ENCODE assay signal across 6 fruit fly cellular contexts in genomic region chr3L:8718602-8719001, dm6.
A peak's percentile ranks its signal among the peaks of the same experiment; 100 is the strongest.
TF ChIP-seq lines count a peak whose summit lies in the region.

No protein-coding gene starts in this region.

- TF ChIP-seq CTCF in S2 (optimal IDR thresholded peaks at IDR 0.05; lab: Kevin White, UChicago): peak; percentile 77 to 89
- TF ChIP-seq CTCF in whole organism, embryonic (GFP tag; optimal IDR thresholded peaks at IDR 0.05; lab: Kevin White, UChicago): peak; percentile 97

TF ChIP-seq in whole organism, adult, 20 proteins besides CTCF, POLR2A, EP300 and RAD21:
- TF ChIP-seq ovo (GFP tag; optimal IDR thresholded peaks at IDR 0.05; lab: Kevin White, UChicago): no peak
- TF ChIP-seq CG14711 (tag; optimal IDR thresholded peaks at IDR 0.05; lab: Kevin White, UChicago): peak; percentile 35
- TF ChIP-seq CG33017 (tag; optimal IDR thresholded peaks at IDR 0.05; lab: Kevin White, UChicago): no peak
- no peak for TF ChIP-seq Crg-1 (GFP tag; optimal IDR thresholded peaks at IDR 0.05; lab: Kevin White, UChicago)
- TF ChIP-seq Hr96 (GFP tag; optimal IDR thresholded peaks at IDR 0.05; lab: Kevin White, UChicago): no peak
- TF ChIP-seq CG11617 (GFP tag; optimal IDR thresholded peaks at IDR 0.05; lab: Kevin White, UChicago): no peak
- TF ChIP-seq bab1 (GFP tag; optimal IDR thresholded peaks at IDR 0.05; lab: Kevin White, UChicago): no peak
- peak; percentile 26 for TF ChIP-seq CG7101 (tag; optimal IDR thresholded peaks at IDR 0.05; lab: Kevin White, UChicago)
- TF ChIP-seq CG1620 (GFP tag; optimal IDR thresholded peaks at IDR 0.05; lab: Kevin White, UChicago): no peak
- peak; percentile 31 for TF ChIP-seq kay (GFP tag; lab: Kevin White, UChicago; ENCODE audit: borderline replicate concordance)
- TF ChIP-seq cic (GFP tag; optimal IDR thresholded peaks at IDR 0.05; lab: Kevin White, UChicago): no peak
- TF ChIP-seq CG7045 (GFP tag; optimal IDR thresholded peaks at IDR 0.05; lab: Kevin White, UChicago): no peak
- no peak for TF ChIP-seq toe (GFP tag; optimal IDR thresholded peaks at IDR 0.05; lab: Kevin White, UChicago)
- no peak for TF ChIP-seq CG12768 (GFP tag; optimal IDR thresholded peaks at IDR 0.05; lab: Kevin White, UChicago)
- TF ChIP-seq pad (GFP tag; optimal IDR thresholded peaks at IDR 0.05; lab: Kevin White, UChicago): no peak
- TF ChIP-seq CG5204 (GFP tag; optimal IDR thresholded peaks at IDR 0.05; lab: Kevin White, UChicago): no peak
- TF ChIP-seq Mnt (GFP tag; optimal IDR thresholded peaks at IDR 0.05; lab: Kevin White, UChicago): no peak

TF ChIP-seq in whole organism, embryonic, 481 proteins besides CTCF, POLR2A, EP300 and RAD21 (continues in another document):
- TF ChIP-seq cad (GFP tag; optimal IDR thresholded peaks at IDR 0.05; lab: Kevin White, UChicago) (no peak), hb (GFP tag; IDR thresholded peaks at IDR 0.05; lab: Robert Waterston, UW; ENCODE audit: partially characterized antibody) (0 out of 3 replicates have a peak, but pooled peaks have one; percentile 12), CG13624 (GFP tag; optimal IDR thresholded peaks at IDR 0.05; lab: Kevin White, UChicago) (peak; percentile 7), CG33213 (GFP tag; optimal IDR thresholded peaks at IDR 0.05; lab: Kevin White, UChicago) (peak; percentile 0), MTF-1 (GFP tag; optimal IDR thresholded peaks at IDR 0.05; lab: Kevin White, UChicago; ENCODE audit: borderline replicate concordance) (no peak), Doc3 (GFP tag; IDR thresholded peaks at IDR 0.05; lab: Robert Waterston, UW; ENCODE audit: partially characterized antibody) (peak; percentile 55; the same call in 1 of the 3 replicates), kay (GFP tag; optimal IDR thresholded peaks at IDR 0.05; lab: Kevin White, UChicago) (no peak), Hey (tag; optimal IDR thresholded peaks at IDR 0.05; lab: Kevin White, UChicago) (no peak), ac (GFP tag; optimal IDR thresholded peaks at IDR 0.05; lab: Kevin White, UChicago) (no peak), jing (GFP tag; optimal IDR thresholded peaks at IDR 0.05; lab: Kevin White, UChicago) (no peak), CG16815 (GFP tag; optimal IDR thresholded peaks at IDR 0.05; lab: Kevin White, UChicago) (no peak), ci (GFP tag; IDR thresholded peaks at IDR 0.05; lab: Robert Waterston, UW) (0 out of 3 replicates have a peak, but pooled peaks have one; percentile 41), HLH54F (GFP tag; optimal IDR thresholded peaks at IDR 0.05; lab: Kevin White, UChicago) (no peak), tna (GFP tag; IDR thresholded peaks at IDR 0.05; lab: Robert Waterston, UW; ENCODE audit: partially characterized antibody) (peak; percentile 35; the same call in 1 of the 2 replicates), ase (GFP tag; IDR thresholded peaks at IDR 0.05; lab: Robert Waterston, UW) (peak; percentile 31; the same call in 1 of the 3 replicates), klu (GFP tag; IDR thresholded peaks at IDR 0.05; lab: Robert Waterston, UW) (no peak), Sry-β (GFP tag; optimal IDR thresholded peaks at IDR 0.05; lab: Kevin White, UChicago) (no peak)

TF ChIP-seq in whole organism, prepupa, 60 proteins besides CTCF, POLR2A, EP300 and RAD21:
- TF ChIP-seq Hr4 (GFP tag; optimal IDR thresholded peaks at IDR 0.05; lab: Kevin White, UChicago) (no peak), cyc (GFP tag; optimal IDR thresholded peaks at IDR 0.05; lab: Kevin White, UChicago) (peak; percentile 13), Met (GFP tag; optimal IDR thresholded peaks at IDR 0.05; lab: Kevin White, UChicago) (peak; percentile 13), svp (GFP tag; lab: Kevin White, UChicago) (peak; percentile 22), esn (GFP tag; optimal IDR thresholded peaks at IDR 0.05; lab: Kevin White, UChicago) (peak; percentile 12), CG3919 (GFP tag; optimal IDR thresholded peaks at IDR 0.05; lab: Kevin White, UChicago) (peak; percentile 6), Eip78C (GFP tag; lab: Kevin White, UChicago) (peak; percentile 36), OdsH (GFP tag; optimal IDR thresholded peaks at IDR 0.05; lab: Kevin White, UChicago) (no peak)

TF ChIP-seq in whole organism, pupa, 21 proteins besides CTCF, POLR2A, EP300 and RAD21:
- TF ChIP-seq D1 (tag; optimal IDR thresholded peaks at IDR 0.05; lab: Kevin White, UChicago) (peak; percentile 90), EcR (GFP tag; optimal IDR thresholded peaks at IDR 0.05; lab: Kevin White, UChicago) (no peak), CG15710 (tag; optimal IDR thresholded peaks at IDR 0.05; lab: Kevin White, UChicago) (no peak), gl (tag; optimal IDR thresholded peaks at IDR 0.05; lab: Kevin White, UChicago) (no peak), CG13204 (GFP tag; optimal IDR thresholded peaks at IDR 0.05; lab: Kevin White, UChicago) (no peak)
TF ChIP-seq in whole organism, pupa: peak in this region for 1.

TF ChIP-seq in whole organism, wandering third instar larva, 38 proteins besides CTCF, POLR2A, EP300 and RAD21:
- TF ChIP-seq sv (GFP tag; optimal IDR thresholded peaks at IDR 0.05; lab: Kevin White, UChicago) (no peak), CG32264 (GFP tag; optimal IDR thresholded peaks at IDR 0.05; lab: Kevin White, UChicago) (no peak), pan (optimal IDR thresholded peaks at IDR 0.05; lab: Kevin White, UChicago) (no peak), Rel (GFP tag; optimal IDR thresholded peaks at IDR 0.05; lab: Kevin White, UChicago) (no peak), Rel (tag; optimal IDR thresholded peaks at IDR 0.05; lab: Kevin White, UChicago) (no peak), lola (GFP tag; optimal IDR thresholded peaks at IDR 0.05; lab: Kevin White, UChicago) (no peak), sage (GFP tag; optimal IDR thresholded peaks at IDR 0.05; lab: Kevin White, UChicago) (no peak), Dif (GFP tag; optimal IDR thresholded peaks at IDR 0.05; lab: Kevin White, UChicago; ENCODE audit: partially characterized antibody) (no peak), N (GFP tag; optimal IDR thresholded peaks at IDR 0.05; lab: Kevin White, UChicago) (no peak), dsf (GFP tag; optimal IDR thresholded peaks at IDR 0.05; lab: Kevin White, UChicago; ENCODE audit: borderline replicate concordance) (no peak), h (GFP tag; optimal IDR thresholded peaks at IDR 0.05; lab: Kevin White, UChicago) (peak; percentile 26), usp (GFP tag; optimal IDR thresholded peaks at IDR 0.05; lab: Kevin White, UChicago) (no peak), dl (GFP tag; optimal IDR thresholded peaks at IDR 0.05; lab: Kevin White, UChicago; ENCODE audit: insufficient read depth in 1 of 2, partially characterized antibody in 2 of 2) (no peak), Mio (GFP tag; optimal IDR thresholded peaks at IDR 0.05; lab: Kevin White, UChicago) (no peak), Myc (optimal IDR thresholded peaks at IDR 0.05; lab: Kevin White, UChicago) (peak; percentile 3), tai (GFP tag; optimal IDR thresholded peaks at IDR 0.05; lab: Kevin White, UChicago) (no peak), psq (GFP tag; optimal IDR thresholded peaks at IDR 0.05; lab: Kevin White, UChicago) (no peak), brk (GFP tag; optimal IDR thresholded peaks at IDR 0.05; lab: Kevin White, UChicago) (peak; percentile 59), Jra (GFP tag; optimal IDR thresholded peaks at IDR 0.05; lab: Kevin White, UChicago) (no peak), woc (GFP tag; optimal IDR thresholded peaks at IDR 0.05; lab: Kevin White, UChicago) (no peak), OdsH (GFP tag; optimal IDR thresholded peaks at IDR 0.05; lab: Kevin White, UChicago) (no peak), jim (GFP tag; optimal IDR thresholded peaks at IDR 0.05; lab: Kevin White, UChicago) (no peak), dmrt93B (GFP tag; optimal IDR thresholded peaks at IDR 0.05; lab: Kevin White, UChicago) (no peak), Hr78 (GFP tag; optimal IDR thresholded peaks at IDR 0.05; lab: Kevin White, UChicago) (no peak), Hr83 (GFP tag; optimal IDR thresholded peaks at IDR 0.05; lab: Kevin White, UChicago; ENCODE audit: poor library complexity, severe bottlenecking) (peak; percentile 52), Vsx2 (GFP tag; optimal IDR thresholded peaks at IDR 0.05; lab: Kevin White, UChicago; ENCODE audit: partially characterized antibody) (no peak), Abd-B (GFP tag; optimal IDR thresholded peaks at IDR 0.05; lab: Kevin White, UChicago) (no peak), ey (GFP tag; optimal IDR thresholded peaks at IDR 0.05; lab: Kevin White, UChicago) (no peak), HLH106 (tag; optimal IDR thresholded peaks at IDR 0.05; lab: Kevin White, UChicago) (no peak), rgr (GFP tag; optimal IDR thresholded peaks at IDR 0.05; lab: Kevin White, UChicago) (peak; percentile 1), br (GFP tag; optimal IDR thresholded peaks at IDR 0.05; lab: Kevin White, UChicago) (no peak), Hnf4 (GFP tag; optimal IDR thresholded peaks at IDR 0.05; lab: Kevin White, UChicago) (peak; percentile 24), Dfd (GFP tag; optimal IDR thresholded peaks at IDR 0.05; lab: Kevin White, UChicago) (no peak), GATAd (GFP tag; optimal IDR thresholded peaks at IDR 0.05; lab: Kevin White, UChicago) (no peak), CG9705 (GFP tag; optimal IDR thresholded peaks at IDR 0.05; lab: Kevin White, UChicago) (no peak), fru (GFP tag; optimal IDR thresholded peaks at IDR 0.05; lab: Kevin White, UChicago) (no peak), Sp1 (GFP tag; optimal IDR thresholded peaks at IDR 0.05; lab: Kevin White, UChicago) (no peak), CrebA (GFP tag; optimal IDR thresholded peaks at IDR 0.05; lab: Kevin White, UChicago; ENCODE audit: borderline replicate concordance) (no peak), foxo (GFP tag; optimal IDR thresholded peaks at IDR 0.05; lab: Kevin White, UChicago) (peak in 1 of 2 experiments; percentile 17)
